Worm (Caenorhabditis elegans) whole organism, early embryonic: ENCODE measurements around the gene piga-1.

ENCODE experiments used
- ceh-13 ChIP-seq: fragments of 200-800 bp; sonication (Bioruptor generic); optimal IDR thresholded peaks from 2 replicates; lab custom pipeline; 2018; ENCODE audit warnings: mild to moderate bottlenecking, missing genetic modification characterization, missing compliant biosample characterization
- ets-7 ChIP-seq: sonication (generic microtip); optimal IDR thresholded peaks from 2 replicates; lab custom pipeline; 2016; ENCODE audit warnings: missing genotype, missing genetic modification characterization, missing compliant biosample characterization

DNA sequence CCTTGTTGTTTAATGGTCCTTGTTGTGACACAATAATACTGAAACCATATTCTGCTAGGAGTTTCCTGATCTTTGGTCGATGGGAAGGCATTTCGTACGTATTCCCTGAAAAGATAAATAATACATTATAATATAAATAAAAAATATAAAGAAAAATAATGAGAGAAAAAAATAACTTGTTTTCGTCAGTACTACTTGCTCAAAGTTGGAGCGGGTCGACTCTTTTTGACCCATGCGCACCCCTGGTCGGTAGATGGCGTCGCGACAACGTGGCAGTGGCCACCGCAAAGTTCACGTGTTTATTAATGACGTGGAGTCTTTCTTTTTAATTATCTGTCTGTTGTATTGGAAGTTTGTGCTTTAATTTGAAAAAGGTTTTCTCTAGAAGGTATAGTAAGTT lies 34.3 kb upstream of the piga-1 start, which contains the start of gene C34C6.10:
- TF ChIP-seq ceh-13 (GFP tag; lab: Kevin White, UChicago) (no peak), ets-7 (tag; lab: Kevin White, UChicago) (no peak)
